Fruit fly (Drosophila melanogaster) S2 (cell line): ENCODE measurements around the gene Pif1B.

ENCODE experiments used
- CG8478 ChIP-seq: fragments of >200 bp; optimal IDR thresholded peaks from 2 replicates; lab custom pipeline; 2018
- CTCF ChIP-seq, 2 experiments: fragments of >200 bp; optimal IDR thresholded peaks; 2 replicates each; lab custom pipeline; 2018

DNA sequence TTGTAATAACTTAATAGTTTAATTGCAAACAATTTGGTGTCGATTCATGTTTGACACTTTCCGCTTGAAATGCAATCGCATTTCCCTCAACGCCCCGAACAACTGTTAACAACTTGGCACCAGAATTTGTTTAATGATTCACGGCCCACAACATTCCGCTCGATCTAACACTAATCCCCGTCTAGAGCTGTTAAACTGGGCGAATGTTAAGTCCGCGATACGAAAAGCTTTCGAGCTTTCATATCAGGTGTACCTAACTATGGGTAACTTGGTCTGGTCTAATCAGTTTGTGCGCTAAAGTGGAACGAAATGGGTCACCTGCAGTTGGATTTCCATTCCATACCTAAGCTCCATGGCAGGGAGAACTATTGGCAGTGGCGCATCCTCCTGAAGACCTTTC lies 27.8 kb downstream of the Pif1B start, which contains the start of gene CG34301:
- no peak for TF ChIP-seq CG8478 (lab: Kevin White, UChicago)
- TF ChIP-seq CTCF (optimal IDR thresholded peaks at IDR 0.05; lab: Kevin White, UChicago): no peak
